Worm (Caenorhabditis elegans) whole organism, midembryonic: ENCODE measurements around the gene alh-7.

Experiments
- cog-1 ChIP-seq: sonication (generic microtip); optimal IDR thresholded peaks from 2 replicates; lab custom pipeline; 2016; ENCODE audit warnings: missing genetic modification characterization, missing compliant biosample characterization
- flt-1 ChIP-seq: fragments of 200-800 bp; sonication (Bioruptor generic); IDR thresholded peaks from 2 replicates; pipeline ENCODE4 v1.3.6; 2022; ENCODE audit warnings: missing genetic modification characterization, missing compliant biosample characterization
- klf-2 ChIP-seq: fragments of 200-800 bp; sonication (Bioruptor generic); conservative IDR thresholded peaks from 2 replicates; pipeline ENCODE4 v1.3.6; 2022; ENCODE audit warnings: missing genetic modification reagents, missing genetic modification characterization, missing compliant biosample characterization
- med-1 ChIP-seq: sonication (generic microtip); optimal IDR thresholded peaks from 2 replicates; lab custom pipeline; 2017; ENCODE audit warnings: missing genetic modification characterization, mild to moderate bottlenecking, missing compliant biosample characterization, antibody characterized with exemption, missing genetic modification reagents; ENCODE audit not compliant: insufficient read depth
- ref-1 ChIP-seq: fragments of 200-800 bp; sonication (Bioruptor generic); conservative IDR thresholded peaks from 2 replicates; pipeline ENCODE4 v1.3.6; 2022; ENCODE audit warnings: missing genetic modification reagents, missing genetic modification characterization, missing compliant biosample characterization
- tab-1 ChIP-seq: fragments of 200-800 bp; sonication (Bioruptor generic); IDR thresholded peaks from 2 replicates; pipeline ENCODE4 v1.3.6; 2022; ENCODE audit warnings: missing genetic modification characterization, missing compliant biosample characterization
- ztf-23 ChIP-seq: fragments of 200-800 bp; sonication (Bioruptor generic); IDR thresholded peaks from 2 replicates; pipeline ENCODE4 v1.3.6; 2022; ENCODE audit warnings: missing genetic modification reagents, missing genetic modification characterization, missing compliant biosample characterization

ce11 chrII:13503653-13504052 is 12.1 kb upstream of the alh-7 start, which contains the start of gene F54F11.1:
- no peak for TF ChIP-seq klf-2 (GFP tag; lab: Robert Waterston, UW)
- no peak for TF ChIP-seq ref-1 (GFP tag; lab: Robert Waterston, UW)
- no peak for TF ChIP-seq flt-1
- TF ChIP-seq ztf-23 (GFP tag; lab: Robert Waterston, UW), result no peak
- TF ChIP-seq med-1 (GFP tag; lab: Kevin White, UChicago), result no peak
- no peak for TF ChIP-seq cog-1 (tag; lab: Kevin White, UChicago)
- no peak for TF ChIP-seq tab-1 (GFP tag; lab: Robert Waterston, UW)
